Worm (Caenorhabditis elegans) whole organism, young adult: ENCODE data around the gene igcm-1.

Experiments
- F49E8.2 ChIP-seq: sonication (generic microtip); optimal IDR thresholded peaks from 3 replicates; lab custom pipeline; 2017; ENCODE audit warnings: missing genetic modification characterization, mild to moderate bottlenecking, missing compliant biosample characterization, antibody characterized with exemption, moderate library complexity; ENCODE audit not compliant: insufficient read depth
- ama-1 ChIP-seq, 3 experiments: fragments of 150-350 bp in 1 of 3; sonication (generic microtip) in 2 of 3; optimal IDR thresholded peaks; 2 replicates each; lab custom pipeline; 2014 to 2018; ENCODE audit warnings: missing biosample characterization in 2 of 3, missing genetic modification characterization in 2 of 3, missing genetic modification reagents in 2 of 3
- atf-7 ChIP-seq: sonication (generic microtip); optimal IDR thresholded peaks from 2 replicates; lab custom pipeline; 2017; ENCODE audit warnings: mild to moderate bottlenecking, missing genetic modification characterization, missing compliant biosample characterization
- ceh-100 ChIP-seq: fragments of 200-800 bp; sonication (Bioruptor generic); IDR thresholded peaks from 2 replicates; pipeline ENCODE4 v1.3.6; 2022; ENCODE audit warnings: missing genetic modification reagents, missing genetic modification characterization, missing compliant biosample characterization
- ceh-58 ChIP-seq: fragments of 200-800 bp; sonication (Bioruptor generic); IDR thresholded peaks from 2 replicates; pipeline ENCODE4 v1.3.6; 2022; ENCODE audit warnings: missing genetic modification characterization, missing compliant biosample characterization
- die-1 ChIP-seq: sonication (generic microtip); optimal IDR thresholded peaks from 2 replicates; lab custom pipeline; 2016; ENCODE audit warnings: missing genotype, mild to moderate bottlenecking, missing genetic modification characterization, missing compliant biosample characterization
- nfya-1 ChIP-seq: sonication (generic microtip); optimal IDR thresholded peaks from 2 replicates; lab custom pipeline; 2017; ENCODE audit warnings: antibody characterized with exemption, missing compliant biosample characterization, missing genetic modification characterization, borderline replicate concordance; ENCODE audit not compliant: insufficient read depth
- pha-4 ChIP-seq: fragments of 150-350 bp; sonication (generic microtip); optimal IDR thresholded peaks from 2 replicates; lab custom pipeline; 2014; ENCODE audit warnings: missing biosample characterization, missing genetic modification reagents, missing genetic modification characterization
- rcor-1 ChIP-seq: fragments of 200-800 bp; sonication (Bioruptor generic); IDR thresholded peaks from 2 replicates; pipeline ENCODE4 v1.3.6; 2022; ENCODE audit warnings: missing genetic modification reagents, missing genetic modification characterization, missing compliant biosample characterization

- TF ChIP-seq pha-4 (tag; lab: Kevin White, UChicago) (no peak), atf-7 (no peak), F49E8.2 (tag; lab: Kevin White, UChicago) (no peak), ama-1 (optimal IDR thresholded peaks at IDR 0.05; lab: Kevin White, UChicago) (no peak), ama-1 (GFP tag; optimal IDR thresholded peaks at IDR 0.05; lab: Kevin White, UChicago) (no peak), nfya-1 (tag; lab: Kevin White, UChicago) (no peak), ceh-58 (GFP tag; lab: Robert Waterston, UW) (no peak), ceh-100 (GFP tag; lab: Robert Waterston, UW) (no peak), die-1 (tag; lab: Kevin White, UChicago) (no peak), rcor-1 (GFP tag; lab: Robert Waterston, UW) (no peak)
Observed at ce11 chrX:828603-829002, 22.7 kb downstream of the igcm-1 start, which contains the start of gene wdr-54.
